Worm (Caenorhabditis elegans): Measurements from ENCODE around the gene npr-3.

The npr-3 gene

ce11 chrIV:11492345-11492744, 32.6 kb downstream of the npr-3 start:
- no peak for TF ChIP-seq T22C8.4 (GFP tag; IDR thresholded peaks at IDR 0.05)
- TF ChIP-seq tab-1 (GFP tag; IDR thresholded peaks at IDR 0.05), result no peak
- TF ChIP-seq ztf-29 (GFP tag; IDR thresholded peaks at IDR 0.05), result no peak
- TF ChIP-seq cog-1 (tag; optimal IDR thresholded peaks at IDR 0.05), result no peak
- no peak for TF ChIP-seq flt-1 (GFP tag; IDR thresholded peaks at IDR 0.05)
- TF ChIP-seq ref-1 (GFP tag; conservative IDR thresholded peaks at IDR 0.05), result no peak
- TF ChIP-seq klf-2 (GFP tag; conservative IDR thresholded peaks at IDR 0.05), result no peak
- TF ChIP-seq med-1 (GFP tag; optimal IDR thresholded peaks at IDR 0.05; ENCODE audit: insufficient read depth), result no peak
- TF ChIP-seq ztf-23 (GFP tag; IDR thresholded peaks at IDR 0.05), result no peak

- TF ChIP-seq med-1 (GFP tag; optimal IDR thresholded peaks at IDR 0.05; ENCODE audit: insufficient read depth) (no peak), ztf-23 (GFP tag; IDR thresholded peaks at IDR 0.05) (no peak), klf-2 (GFP tag; conservative IDR thresholded peaks at IDR 0.05) (no peak), ztf-29 (GFP tag; IDR thresholded peaks at IDR 0.05) (no peak), tab-1 (GFP tag; IDR thresholded peaks at IDR 0.05) (no peak), T22C8.4 (GFP tag; IDR thresholded peaks at IDR 0.05) (no peak), cog-1 (tag; optimal IDR thresholded peaks at IDR 0.05) (no peak), flt-1 (GFP tag; IDR thresholded peaks at IDR 0.05) (no peak), ref-1 (GFP tag; conservative IDR thresholded peaks at IDR 0.05) (no peak)
Observed at ce11 chrIV:11493899-11494298, 34.1 kb downstream of the npr-3 start.

ce11 chrIV:11494924-11495323, 35.1 kb downstream of the npr-3 start:
- TF ChIP-seq klf-2 (GFP tag; conservative IDR thresholded peaks at IDR 0.05) (no peak), ztf-23 (GFP tag; IDR thresholded peaks at IDR 0.05) (0 out of 2 replicates have a peak, but pooled peaks have one; percentile 15), flt-1 (GFP tag; IDR thresholded peaks at IDR 0.05) (no peak), cog-1 (tag; optimal IDR thresholded peaks at IDR 0.05) (no peak), ref-1 (GFP tag; conservative IDR thresholded peaks at IDR 0.05) (no peak)

ce11 chrIV:11497312-11497711, 37.5 kb downstream of the npr-3 start:
- TF ChIP-seq ref-1 (GFP tag; conservative IDR thresholded peaks at IDR 0.05) (0 out of 2 replicates have a peak, but pooled peaks have one; percentile 18), flt-1 (GFP tag; IDR thresholded peaks at IDR 0.05) (peak; percentile 82), ztf-29 (GFP tag; IDR thresholded peaks at IDR 0.05) (peak; percentile 55; the same call in 1 of the 2 replicates), tab-1 (GFP tag; IDR thresholded peaks at IDR 0.05) (peak; percentile 56; the same call in 1 of the 2 replicates)

- TF ChIP-seq flt-1 (GFP tag; IDR thresholded peaks at IDR 0.05) (no peak), med-1 (GFP tag; optimal IDR thresholded peaks at IDR 0.05; ENCODE audit: insufficient read depth) (no peak), T22C8.4 (GFP tag; IDR thresholded peaks at IDR 0.05) (no peak), cog-1 (tag; optimal IDR thresholded peaks at IDR 0.05) (no peak), klf-2 (GFP tag; conservative IDR thresholded peaks at IDR 0.05) (no peak), ztf-29 (GFP tag; IDR thresholded peaks at IDR 0.05) (no peak)
Observed at ce11 chrIV:11498169-11498568, 38.4 kb downstream of the npr-3 start, which contains the start of gene sms-1. TSS of gene sms-1 (minus strand) at chrIV:11498174.

ce11 chrIV:11500421-11500820, 40.6 kb downstream of the npr-3 start, which contains the start of gene H21P03.10:
TSS of gene H21P03.10 (plus strand) at chrIV:11500721.
- TF ChIP-seq tab-1 (GFP tag; IDR thresholded peaks at IDR 0.05) (no peak), ztf-29 (GFP tag; IDR thresholded peaks at IDR 0.05) (no peak), ztf-23 (GFP tag; IDR thresholded peaks at IDR 0.05) (no peak), T22C8.4 (GFP tag; IDR thresholded peaks at IDR 0.05) (no peak), klf-2 (GFP tag; conservative IDR thresholded peaks at IDR 0.05) (no peak), cog-1 (tag; optimal IDR thresholded peaks at IDR 0.05) (no peak), flt-1 (GFP tag; IDR thresholded peaks at IDR 0.05) (no peak), ref-1 (GFP tag; conservative IDR thresholded peaks at IDR 0.05) (no peak), med-1 (GFP tag; optimal IDR thresholded peaks at IDR 0.05; ENCODE audit: insufficient read depth) (no peak)

- TF ChIP-seq ztf-29 (GFP tag; IDR thresholded peaks at IDR 0.05) (no peak), T22C8.4 (GFP tag; IDR thresholded peaks at IDR 0.05) (no peak), tab-1 (GFP tag; IDR thresholded peaks at IDR 0.05) (no peak), ztf-23 (GFP tag; IDR thresholded peaks at IDR 0.05) (no peak), ref-1 (GFP tag; conservative IDR thresholded peaks at IDR 0.05) (no peak), cog-1 (tag; optimal IDR thresholded peaks at IDR 0.05) (no peak), flt-1 (GFP tag; IDR thresholded peaks at IDR 0.05) (no peak), klf-2 (GFP tag; conservative IDR thresholded peaks at IDR 0.05) (no peak), med-1 (GFP tag; optimal IDR thresholded peaks at IDR 0.05; ENCODE audit: insufficient read depth) (no peak)
Observed at ce11 chrIV:11503654-11504053, 43.9 kb downstream of the npr-3 start.

- no peak for TF ChIP-seq klf-2 (GFP tag; conservative IDR thresholded peaks at IDR 0.05)
- TF ChIP-seq ztf-29 (GFP tag; IDR thresholded peaks at IDR 0.05), result no peak
Observed at ce11 chrIV:11504416-11504815, 44.6 kb downstream of the npr-3 start, which contains the start of gene twk-25. TSS of gene twk-25 (plus strand) at chrIV:11504716.

- no peak for TF ChIP-seq T22C8.4 (GFP tag; IDR thresholded peaks at IDR 0.05)
- no peak for TF ChIP-seq ztf-29 (GFP tag; IDR thresholded peaks at IDR 0.05)
- TF ChIP-seq med-1 (GFP tag; optimal IDR thresholded peaks at IDR 0.05; ENCODE audit: insufficient read depth), result no peak
- no peak for TF ChIP-seq ref-1 (GFP tag; conservative IDR thresholded peaks at IDR 0.05)
- TF ChIP-seq flt-1 (GFP tag; IDR thresholded peaks at IDR 0.05), result no peak
- TF ChIP-seq klf-2 (GFP tag; conservative IDR thresholded peaks at IDR 0.05), result no peak
- no peak for TF ChIP-seq tab-1 (GFP tag; IDR thresholded peaks at IDR 0.05)
- TF ChIP-seq cog-1 (tag; optimal IDR thresholded peaks at IDR 0.05), result no peak
- no peak for TF ChIP-seq ztf-23 (GFP tag; IDR thresholded peaks at IDR 0.05)
Observed at ce11 chrIV:11510664-11511063, 50.9 kb downstream of the npr-3 start, which contains the start of gene M04B2.6. TSS of gene M04B2.6 (minus strand) at chrIV:11510764.

Measured in whole organism, midembryonic.